Worm (Caenorhabditis elegans) whole organism, young adult: Measurements from ENCODE around the gene rab-19.

Source experiments
- B0019.2 ChIP-seq: fragments of 200-800 bp; sonication (Bioruptor generic); conservative IDR thresholded peaks from 2 replicates; pipeline ENCODE4 v1.3.6; 2022; ENCODE audit warnings: missing genetic modification reagents, missing genetic modification characterization, missing compliant biosample characterization
- B0261.1 ChIP-seq: sonication (generic microtip); optimal IDR thresholded peaks from 2 replicates; lab custom pipeline; 2016; ENCODE audit warnings: mild to moderate bottlenecking, missing genetic modification characterization, moderate library complexity, missing compliant biosample characterization
- B0336.3 ChIP-seq: fragments of 200-800 bp; sonication (Bioruptor generic); IDR thresholded peaks from 2 replicates; pipeline ENCODE4 v1.3.6; 2022; ENCODE audit warnings: missing genetic modification characterization, missing compliant biosample characterization
- C06A6.2 ChIP-seq: fragments of 200-800 bp; sonication (Bioruptor generic); conservative IDR thresholded peaks from 2 replicates; pipeline ENCODE4 v1.3.6; 2022; ENCODE audit warnings: missing genetic modification characterization, missing compliant biosample characterization
- F10E7.11 ChIP-seq: sonication (generic microtip); optimal IDR thresholded peaks from 2 replicates; lab custom pipeline; 2017; ENCODE audit warnings: mild to moderate bottlenecking, missing genetic modification characterization, moderate library complexity, missing compliant biosample characterization
- F22D6.2 ChIP-seq: sonication (generic microtip); optimal IDR thresholded peaks from 2 replicates; lab custom pipeline; 2016; ENCODE audit warnings: mild to moderate bottlenecking, missing genetic modification characterization, missing compliant biosample characterization
- F39B2.1 ChIP-seq: fragments of 200-800 bp; sonication (Bioruptor generic); IDR thresholded peaks from 2 replicates; pipeline ENCODE4 v1.3.6; 2022; ENCODE audit warnings: missing genetic modification reagents, missing genetic modification characterization, missing compliant biosample characterization
- F55B11.4 ChIP-seq: sonication (generic microtip); optimal IDR thresholded peaks from 2 replicates; lab custom pipeline; 2016; ENCODE audit warnings: missing compliant biosample characterization, missing genetic modification characterization, borderline replicate concordance; ENCODE audit not compliant: insufficient read depth
- F57C9.4 ChIP-seq: sonication (generic microtip); optimal IDR thresholded peaks from 2 replicates; lab custom pipeline; 2017; ENCODE audit warnings: mild to moderate bottlenecking, missing genetic modification characterization, missing compliant biosample characterization
- T26A5.8 ChIP-seq: sonication (generic microtip); optimal IDR thresholded peaks from 2 replicates; lab custom pipeline; 2016; ENCODE audit warnings: missing genetic modification characterization, missing compliant biosample characterization
- Y53F4B.3 ChIP-seq: fragments of 200-800 bp; sonication (Bioruptor generic); IDR thresholded peaks from 2 replicates; pipeline ENCODE4 v1.3.6; 2022; ENCODE audit warnings: missing genetic modification reagents, missing genetic modification characterization, missing compliant biosample characterization
- Y95B8A.8 ChIP-seq: fragments of 200-800 bp; sonication (Bioruptor generic); IDR thresholded peaks from 2 replicates; pipeline ENCODE4 v1.3.6; 2022; ENCODE audit warnings: missing genetic modification reagents, missing genetic modification characterization, missing compliant biosample characterization
- athp-1 ChIP-seq: sonication (generic microtip); optimal IDR thresholded peaks from 2 replicates; lab custom pipeline; 2017; ENCODE audit warnings: mild to moderate bottlenecking, missing genetic modification characterization, missing compliant biosample characterization
- attf-5 ChIP-seq: fragments of 200-800 bp; sonication (Bioruptor generic); optimal IDR thresholded peaks from 2 replicates; lab custom pipeline; 2018; ENCODE audit warnings: mild to moderate bottlenecking, missing genetic modification characterization, missing compliant biosample characterization
- attf-6 ChIP-seq: fragments of 200-800 bp; sonication (Bioruptor generic); IDR thresholded peaks from 2 replicates; pipeline ENCODE4 v1.3.6; 2022; ENCODE audit warnings: missing genetic modification reagents, missing genetic modification characterization, missing compliant biosample characterization
- ccch-3 ChIP-seq: fragments of 200-800 bp; sonication (Bioruptor generic); optimal IDR thresholded peaks from 2 replicates; lab custom pipeline; 2018; ENCODE audit warnings: mild to moderate bottlenecking, missing genetic modification characterization, missing compliant biosample characterization
- cebp-1 ChIP-seq, 2 experiments: fragments of 200-800 bp in 1 of 2; sonication (Bioruptor generic) in 1 of 2; sonication (generic microtip) in 1 of 2; IDR thresholded peaks in 1 of 2; optimal IDR thresholded peaks in 1 of 2; 2 replicates each; pipeline versions ENCODE4 v1.3.6 to Lab custom; 2017 to 2022; ENCODE audit warnings: missing compliant biosample characterization in 2 of 2, missing genetic modification characterization in 2 of 2, mild to moderate bottlenecking in 1 of 2, missing genetic modification reagents in 1 of 2, moderate library complexity in 1 of 2
- cebp-2 ChIP-seq: fragments of 200-800 bp; sonication (Bioruptor generic); IDR thresholded peaks from 2 replicates; pipeline ENCODE4 v1.3.6; 2022; ENCODE audit warnings: missing genetic modification characterization, missing compliant biosample characterization
- ceh-79 ChIP-seq: sonication (generic microtip); optimal IDR thresholded peaks from 2 replicates; lab custom pipeline; 2017; ENCODE audit warnings: mild to moderate bottlenecking, missing genetic modification characterization, missing compliant biosample characterization
- die-1 ChIP-seq: sonication (generic microtip); optimal IDR thresholded peaks from 2 replicates; lab custom pipeline; 2016; ENCODE audit warnings: missing genotype, mild to moderate bottlenecking, missing genetic modification characterization, missing compliant biosample characterization
- dpff-1 ChIP-seq: sonication (generic microtip); optimal IDR thresholded peaks from 2 replicates; lab custom pipeline; 2017; ENCODE audit warnings: mild to moderate bottlenecking, missing genetic modification characterization, missing compliant biosample characterization
- dpl-1 ChIP-seq: fragments of 150-350 bp; optimal IDR thresholded peaks from 2 replicates; lab custom pipeline; 2014; ENCODE audit warnings: missing biosample characterization, missing genetic modification reagents, missing genetic modification characterization
- egl-44 ChIP-seq: fragments of 200-800 bp; sonication (Bioruptor generic); IDR thresholded peaks from 2 replicates; pipeline ENCODE4 v1.3.6; 2022; ENCODE audit warnings: missing genetic modification reagents, missing genetic modification characterization, missing compliant biosample characterization
- ekl-4 ChIP-seq: fragments of 200-800 bp; sonication (Bioruptor generic); IDR thresholded peaks from 2 replicates; pipeline ENCODE4 v1.3.6; 2022; ENCODE audit warnings: missing genetic modification reagents, missing genetic modification characterization, missing compliant biosample characterization
- gei-17 ChIP-seq: fragments of 200-800 bp; sonication (Bioruptor generic); optimal IDR thresholded peaks from 2 replicates; lab custom pipeline; 2018; ENCODE audit warnings: mild to moderate bottlenecking, missing genetic modification characterization, missing compliant biosample characterization
- him-1 ChIP-seq: sonication (generic microtip); optimal IDR thresholded peaks from 2 replicates; lab custom pipeline; 2016; ENCODE audit warnings: missing genotype, missing genetic modification reagents, missing genetic modification characterization, missing compliant biosample characterization
- hlh-12 ChIP-seq: sonication (generic microtip); optimal IDR thresholded peaks from 2 replicates; lab custom pipeline; 2016; ENCODE audit warnings: missing genetic modification characterization, missing compliant biosample characterization
- hmg-1.2 ChIP-seq: fragments of 200-800 bp; sonication (Bioruptor generic); IDR thresholded peaks from 2 replicates; pipeline ENCODE4 v1.3.6; 2022; ENCODE audit warnings: missing genetic modification reagents, missing genetic modification characterization, missing compliant biosample characterization
- hmg-20 ChIP-seq: fragments of 200-800 bp; sonication (Bioruptor generic); IDR thresholded peaks from 2 replicates; pipeline ENCODE4 v1.3.6; 2022; ENCODE audit warnings: missing genetic modification reagents, missing genetic modification characterization, missing compliant biosample characterization
- let-526 ChIP-seq: fragments of 200-800 bp; sonication (Bioruptor generic); IDR thresholded peaks from 2 replicates; pipeline ENCODE4 v1.3.6; 2022; ENCODE audit warnings: missing genetic modification reagents, missing genetic modification characterization, missing compliant biosample characterization
- let-607 ChIP-seq, 2 experiments: fragments of 200-800 bp in 1 of 2; sonication (Bioruptor generic) in 1 of 2; sonication (generic microtip) in 1 of 2; optimal IDR thresholded peaks; 2 replicates each; lab custom pipeline; 2016 to 2018; ENCODE audit warnings: mild to moderate bottlenecking in 2 of 2, missing compliant biosample characterization in 2 of 2, missing genetic modification characterization in 2 of 2, moderate library complexity in 2 of 2, missing genotype in 1 of 2
- lin-35 ChIP-seq, 3 experiments: fragments of 150-350 bp in 2 of 3; sonication (generic microtip) in 1 of 3; optimal IDR thresholded peaks; 2 replicates each; lab custom pipeline; 2014 to 2018; ENCODE audit warnings: missing biosample characterization in 3 of 3, missing genetic modification characterization in 3 of 3, missing genetic modification reagents in 3 of 3
- lin-40 ChIP-seq: sonication (generic microtip); optimal IDR thresholded peaks from 2 replicates; lab custom pipeline; 2016; ENCODE audit warnings: missing genetic modification characterization, mild to moderate bottlenecking, missing compliant biosample characterization, missing genotype, missing genetic modification reagents
- lir-1 ChIP-seq: fragments of 200-800 bp; sonication (Bioruptor generic); conservative IDR thresholded peaks from 2 replicates; pipeline ENCODE4 v1.3.6; 2022; ENCODE audit warnings: missing genetic modification reagents, missing genetic modification characterization, missing compliant biosample characterization
- madf-10 ChIP-seq: sonication (generic microtip); optimal IDR thresholded peaks from 2 replicates; lab custom pipeline; 2016; ENCODE audit warnings: mild to moderate bottlenecking, missing genetic modification characterization, missing compliant biosample characterization
- mes-4 ChIP-seq: sonication (generic microtip); optimal IDR thresholded peaks from 2 replicates; lab custom pipeline; 2016; ENCODE audit warnings: missing genotype, missing genetic modification characterization, missing compliant biosample characterization
- nfyb-1 ChIP-seq: fragments of 200-800 bp; sonication (Bioruptor generic); IDR thresholded peaks from 2 replicates; pipeline ENCODE4 v1.3.6; 2022; ENCODE audit warnings: missing genetic modification reagents, missing genetic modification characterization, missing compliant biosample characterization
- nhr-179 ChIP-seq: sonication (generic microtip); optimal IDR thresholded peaks from 2 replicates; lab custom pipeline; 2016; ENCODE audit warnings: mild to moderate bottlenecking, missing genetic modification characterization, missing compliant biosample characterization
- nhr-27 ChIP-seq: fragments of 200-800 bp; sonication (Bioruptor generic); optimal IDR thresholded peaks from 2 replicates; lab custom pipeline; 2018; ENCODE audit warnings: mild to moderate bottlenecking, missing genetic modification characterization, moderate library complexity, missing compliant biosample characterization
- nhr-90 ChIP-seq: sonication (generic microtip); optimal IDR thresholded peaks from 2 replicates; lab custom pipeline; 2016; ENCODE audit warnings: missing genotype, mild to moderate bottlenecking, missing genetic modification characterization, missing compliant biosample characterization
- pha-4 ChIP-seq: fragments of 150-350 bp; sonication (generic microtip); optimal IDR thresholded peaks from 2 replicates; lab custom pipeline; 2014; ENCODE audit warnings: missing biosample characterization, missing genetic modification reagents, missing genetic modification characterization
- repo-1 ChIP-seq: sonication (generic microtip); optimal IDR thresholded peaks from 2 replicates; lab custom pipeline; 2017; ENCODE audit warnings: mild to moderate bottlenecking, missing genetic modification characterization, missing compliant biosample characterization
- snpc-1.1 ChIP-seq: sonication (generic microtip); optimal IDR thresholded peaks from 2 replicates; lab custom pipeline; 2017; ENCODE audit warnings: missing genetic modification characterization, mild to moderate bottlenecking, missing compliant biosample characterization, antibody characterized with exemption, moderate library complexity, missing genotype, missing genetic modification reagents; ENCODE audit not compliant: insufficient read depth
- sptf-2 ChIP-seq: fragments of 200-800 bp; sonication (Bioruptor generic); optimal IDR thresholded peaks from 2 replicates; lab custom pipeline; 2018; ENCODE audit warnings: mild to moderate bottlenecking, missing genetic modification characterization, missing compliant biosample characterization
- tlf-1 ChIP-seq: fragments of 200-800 bp; sonication (Bioruptor generic); optimal IDR thresholded peaks from 2 replicates; lab custom pipeline; 2018; ENCODE audit warnings: mild to moderate bottlenecking, missing genetic modification characterization, missing compliant biosample characterization
- unc-130 ChIP-seq: sonication (generic microtip); optimal IDR thresholded peaks from 2 replicates; lab custom pipeline; 2016; ENCODE audit warnings: missing genetic modification reagents, missing genetic modification characterization, missing compliant biosample characterization
- unc-62 ChIP-seq: fragments of 150-350 bp; optimal IDR thresholded peaks from 2 replicates; lab custom pipeline; 2014; ENCODE audit warnings: missing biosample characterization, missing genetic modification reagents, missing genetic modification characterization
- xnd-1 ChIP-seq: sonication (generic microtip); optimal IDR thresholded peaks from 2 replicates; lab custom pipeline; 2016; ENCODE audit warnings: missing genotype, missing genetic modification reagents, missing genetic modification characterization, missing compliant biosample characterization
- ztf-18 ChIP-seq: sonication (generic microtip); optimal IDR thresholded peaks from 2 replicates; lab custom pipeline; 2016; ENCODE audit warnings: missing genotype, mild to moderate bottlenecking, missing genetic modification characterization, missing compliant biosample characterization
- ztf-25 ChIP-seq: fragments of 200-800 bp; sonication (Bioruptor generic); IDR thresholded peaks from 2 replicates; pipeline ENCODE4 v1.3.6; 2022; ENCODE audit warnings: missing genetic modification reagents, missing genetic modification characterization, missing compliant biosample characterization

rab-19 gene

DNA sequence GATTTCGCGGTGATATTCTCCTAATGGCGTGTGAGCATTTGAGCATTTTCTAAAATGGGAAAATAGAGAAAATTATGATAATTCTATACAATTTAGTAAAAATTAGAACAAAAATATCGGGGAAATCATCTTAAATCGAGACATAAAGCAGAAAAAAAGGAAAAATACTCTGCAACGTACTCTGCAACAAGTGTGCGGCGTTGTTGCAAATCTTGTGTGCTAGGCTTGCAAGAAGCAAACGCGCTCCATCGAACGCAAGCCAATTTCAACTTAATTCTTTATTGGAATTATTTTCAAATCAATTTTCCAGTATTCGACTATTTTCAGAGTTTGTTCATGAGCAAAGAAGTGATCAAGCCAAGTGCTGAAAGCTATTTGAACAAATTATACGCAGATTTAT is 1.9 kb upstream of the rab-19 start, which contains the start of the genes Y62E10A.20, Y62E10A.23 and mdt-9 (continued):
- TF ChIP-seq nfyb-1 (no peak), B0261.1 (no peak), F55B11.4 (tag; lab: Kevin White, UChicago) (no peak), egl-44 (GFP tag; lab: Robert Waterston, UW) (no peak), ceh-79 (no peak), lir-1 (GFP tag; lab: Robert Waterston, UW) (no peak), lin-40 (peak; percentile 47), hmg-1.2 (GFP tag; lab: Robert Waterston, UW) (no peak), dpl-1 (peak; percentile 49), cebp-1 (GFP tag; IDR thresholded peaks at IDR 0.05; lab: Robert Waterston, UW) (no peak), cebp-1 (tag; optimal IDR thresholded peaks at IDR 0.05; lab: Kevin White, UChicago) (peak; percentile 45), madf-10 (tag; lab: Kevin White, UChicago) (no peak), nhr-179 (tag; lab: Kevin White, UChicago) (no peak), xnd-1 (no peak), tlf-1 (GFP tag; lab: Kevin White, UChicago) (no peak), unc-130 (GFP tag; lab: Kevin White, UChicago) (peak; percentile 50), hlh-12 (no peak), attf-5 (peak; percentile 74), gei-17 (GFP tag; lab: Kevin White, UChicago) (no peak), hmg-20 (GFP tag; lab: Robert Waterston, UW) (no peak), let-526 (GFP tag; lab: Robert Waterston, UW) (no peak), Y53F4B.3 (GFP tag; lab: Robert Waterston, UW) (no peak), lin-35 (GFP tag; optimal IDR thresholded peaks at IDR 0.05; lab: Kevin White, UChicago) (peak in 1 of 3 experiments; percentile 73), snpc-1.1 (tag; lab: Kevin White, UChicago) (peak; percentile 61), B0336.3 (GFP tag; lab: Robert Waterston, UW) (no peak), ztf-18 (tag; lab: Kevin White, UChicago) (peak; percentile 39), pha-4 (no peak), repo-1 (tag; lab: Kevin White, UChicago) (no peak), him-1 (no peak), mes-4 (no peak), C06A6.2 (no peak), F10E7.11 (tag; lab: Kevin White, UChicago) (no peak), nhr-90 (tag; lab: Kevin White, UChicago) (no peak), let-607 (tag; optimal IDR thresholded peaks at IDR 0.05; lab: Kevin White, UChicago) (no peak), attf-6 (GFP tag; lab: Robert Waterston, UW) (peak; percentile 46; the same call in 1 of the 2 replicates), ekl-4 (GFP tag; lab: Robert Waterston, UW) (no peak), B0019.2 (GFP tag; lab: Robert Waterston, UW) (no peak), Y95B8A.8 (no peak), ztf-25 (GFP tag; lab: Robert Waterston, UW) (no peak), nhr-27 (no peak), ccch-3 (GFP tag; lab: Kevin White, UChicago) (no peak), F57C9.4 (tag; lab: Kevin White, UChicago) (no peak), F22D6.2 (no peak), unc-62 (GFP tag; lab: Kevin White, UChicago) (no peak), athp-1 (tag; lab: Kevin White, UChicago) (no peak), cebp-2 (no peak), die-1 (tag; lab: Kevin White, UChicago) (no peak), sptf-2 (GFP tag; lab: Kevin White, UChicago) (no peak), dpff-1 (no peak), T26A5.8 (tag; lab: Kevin White, UChicago) (no peak), F39B2.1 (no peak)
